Fruit fly (Drosophila melanogaster): Measurements from ENCODE around the gene CG7557.

The CG7557 gene

dm6 chr3L:11493090-11493807, 48.3 kb downstream of the CG7557 start:
- peak; percentile 45 for TF ChIP-seq Sp1 (GFP tag; optimal IDR thresholded peaks at IDR 0.05)
- TF ChIP-seq Hr83 (GFP tag; optimal IDR thresholded peaks at IDR 0.05; ENCODE audit: poor library complexity, severe bottlenecking) = no peak
- no peak for TF ChIP-seq CrebA (GFP tag; optimal IDR thresholded peaks at IDR 0.05; ENCODE audit: borderline replicate concordance)
- TF ChIP-seq ey (GFP tag; optimal IDR thresholded peaks at IDR 0.05) = no peak
- TF ChIP-seq dl (GFP tag; optimal IDR thresholded peaks at IDR 0.05; ENCODE audit: insufficient read depth in 1 of 2, partially characterized antibody in 2 of 2) = peak in 1 of 2 experiments; percentile 42
- TF ChIP-seq psq (GFP tag; optimal IDR thresholded peaks at IDR 0.05) = peak; percentile 12
- TF ChIP-seq pan (optimal IDR thresholded peaks at IDR 0.05) = no peak
- peak; percentile 19 for TF ChIP-seq brk (GFP tag; optimal IDR thresholded peaks at IDR 0.05)
- TF ChIP-seq Rel (GFP tag; optimal IDR thresholded peaks at IDR 0.05) = no peak
- TF ChIP-seq Rel (tag; optimal IDR thresholded peaks at IDR 0.05) = no peak
- TF ChIP-seq Vsx2 (GFP tag; optimal IDR thresholded peaks at IDR 0.05; ENCODE audit: partially characterized antibody) = peak; percentile 27
- no peak for TF ChIP-seq foxo (GFP tag; optimal IDR thresholded peaks at IDR 0.05)
- TF ChIP-seq sage (GFP tag; optimal IDR thresholded peaks at IDR 0.05) = no peak
- no peak for TF ChIP-seq Myc (optimal IDR thresholded peaks at IDR 0.05)
- TF ChIP-seq GATAd (GFP tag; optimal IDR thresholded peaks at IDR 0.05) = no peak
- no peak for TF ChIP-seq OdsH (GFP tag; optimal IDR thresholded peaks at IDR 0.05)
- TF ChIP-seq CG32264 (GFP tag; optimal IDR thresholded peaks at IDR 0.05) = no peak
- no peak for TF ChIP-seq woc (GFP tag; optimal IDR thresholded peaks at IDR 0.05)
- no peak for TF ChIP-seq N (GFP tag; optimal IDR thresholded peaks at IDR 0.05)
- no peak for TF ChIP-seq lola (GFP tag; optimal IDR thresholded peaks at IDR 0.05)
- TF ChIP-seq Hnf4 (GFP tag; optimal IDR thresholded peaks at IDR 0.05) = peak; percentile 29
- TF ChIP-seq CG9705 (GFP tag; optimal IDR thresholded peaks at IDR 0.05) = peak; percentile 4
- TF ChIP-seq h (GFP tag; optimal IDR thresholded peaks at IDR 0.05) = peak; percentile 12
- TF ChIP-seq dsf (GFP tag; optimal IDR thresholded peaks at IDR 0.05; ENCODE audit: borderline replicate concordance) = no peak
- TF ChIP-seq fru (GFP tag; optimal IDR thresholded peaks at IDR 0.05) = peak; percentile 25
- TF ChIP-seq Dif (GFP tag; optimal IDR thresholded peaks at IDR 0.05; ENCODE audit: partially characterized antibody) = peak; percentile 7
- no peak for TF ChIP-seq Jra (GFP tag; optimal IDR thresholded peaks at IDR 0.05)
- peak; percentile 35 for TF ChIP-seq tai (GFP tag; optimal IDR thresholded peaks at IDR 0.05)
- no peak for TF ChIP-seq br (GFP tag; optimal IDR thresholded peaks at IDR 0.05)

Measured in whole organism, wandering third instar larva.